Fruit fly (Drosophila melanogaster): ENCODE results near the gene Apl.

Gene Apl

DNA sequence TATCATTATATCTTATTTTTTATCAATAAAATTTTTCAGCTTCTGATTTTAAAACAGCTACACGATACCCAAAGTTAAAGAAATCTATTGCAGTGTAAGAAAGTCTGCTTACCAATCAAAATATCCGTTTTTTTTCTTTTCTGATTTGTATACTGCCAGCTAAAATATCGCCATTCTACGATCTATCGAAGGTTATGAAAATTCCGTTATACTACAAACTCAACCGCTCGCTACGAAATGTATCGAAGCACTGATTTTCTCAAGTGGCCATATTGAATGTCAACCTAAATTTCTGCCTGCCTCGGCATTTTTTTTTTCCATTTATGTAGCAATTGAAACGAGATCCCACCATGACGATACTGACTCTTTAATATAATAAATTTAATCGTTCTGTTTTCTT lies 14.9 kb upstream of the Apl start, which contains the start of gene nxf2 (continued):
- TF ChIP-seq knrl (GFP tag; IDR thresholded peaks at IDR 0.05; ENCODE audit: partially characterized antibody), result peak; percentile 57; the same call in 2 of the 3 replicates
- peak; percentile 59; the same call in 2 of the 4 replicates for TF ChIP-seq Dll (GFP tag; IDR thresholded peaks at IDR 0.05; ENCODE audit: partially characterized antibody)
- no peak for TF ChIP-seq ttk (GFP tag; IDR thresholded peaks at IDR 0.05)
- TF ChIP-seq Neu2 (GFP tag; optimal IDR thresholded peaks at IDR 0.05; ENCODE audit: borderline replicate concordance), result peak; percentile 62
- 0 out of 3 replicates have a peak, but pooled peaks have one; percentile 41 for TF ChIP-seq CG2199 (GFP tag; IDR thresholded peaks at IDR 0.05)
- TF ChIP-seq bbx (GFP tag; IDR thresholded peaks at IDR 0.05; ENCODE audit: partially characterized antibody), result peak; percentile 68
- 0 out of 2 replicates have a peak, but pooled peaks have one; percentile 25 for TF ChIP-seq Xrp1 (GFP tag; IDR thresholded peaks at IDR 0.05)
- 0 out of 3 replicates have a peak, but pooled peaks have one; percentile 6 for TF ChIP-seq mld (GFP tag; IDR thresholded peaks at IDR 0.05; ENCODE audit: partially characterized antibody)
- no peak for TF ChIP-seq CG9215 (GFP tag; IDR thresholded peaks at IDR 0.05)
- peak; percentile 47 for TF ChIP-seq CG13287 (GFP tag; IDR thresholded peaks at IDR 0.05; ENCODE audit: partially characterized antibody)
- TF ChIP-seq nerfin-1 (tag; optimal IDR thresholded peaks at IDR 0.05), result peak; percentile 43
- peak; percentile 25 for TF ChIP-seq stwl (tag; optimal IDR thresholded peaks at IDR 0.05)
- peak; percentile 54 for TF ChIP-seq Myb (GFP tag; optimal IDR thresholded peaks at IDR 0.05)

DNA sequence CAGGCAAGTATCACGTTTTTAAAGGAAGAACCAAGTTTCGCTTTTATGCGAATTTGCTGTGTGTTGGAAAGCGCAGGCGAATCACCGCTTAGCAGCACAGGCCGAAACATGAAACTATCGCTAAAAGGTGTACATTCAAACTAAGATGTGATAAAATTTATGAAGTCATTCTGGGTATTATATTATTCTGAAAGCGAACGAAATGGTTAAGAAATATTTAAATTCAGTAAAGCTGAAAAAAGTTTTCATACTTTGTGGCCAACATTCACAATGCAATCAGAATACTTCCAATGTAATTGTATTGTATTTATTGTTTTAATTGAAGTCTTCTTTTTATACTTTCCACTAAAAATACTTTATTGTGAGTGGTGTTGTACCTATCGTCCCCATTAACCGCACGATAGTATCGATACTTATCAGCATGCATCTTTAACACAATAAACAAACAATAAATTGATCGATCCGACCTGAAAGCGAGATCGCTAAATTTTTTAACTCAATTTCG lies 13.7 kb upstream of the Apl start, which contains the start of gene Smn:
Smn (minus strand) TSS at position 347 of the 505 bp plus-strand sequence.
- TF ChIP-seq sna (GFP tag; IDR thresholded peaks at IDR 0.05; ENCODE audit: partially characterized antibody) (peak; percentile 73), CG11696 (GFP tag; IDR thresholded peaks at IDR 0.05) (no peak), CG6765 (GFP tag; optimal IDR thresholded peaks at IDR 0.05) (no peak), peb (GFP tag; IDR thresholded peaks at IDR 0.05) (no peak), her (GFP tag; optimal IDR thresholded peaks at IDR 0.05) (no peak), CG31365 (tag; optimal IDR thresholded peaks at IDR 0.05) (no peak), CG1603 (tag; optimal IDR thresholded peaks at IDR 0.05) (peak; percentile 18), CG6683 (GFP tag; optimal IDR thresholded peaks at IDR 0.05) (peak; percentile 6), HmgZ (tag; optimal IDR thresholded peaks at IDR 0.05) (peak; percentile 29), CG11695 (GFP tag; IDR thresholded peaks at IDR 0.05) (no peak), Bgb (GFP tag; IDR thresholded peaks at IDR 0.05; ENCODE audit: partially characterized antibody) (peak; percentile 70), CG12391 (tag; optimal IDR thresholded peaks at IDR 0.05) (peak; percentile 61), vnd (GFP tag; IDR thresholded peaks at IDR 0.05; ENCODE audit: partially characterized antibody) (peak; percentile 80), crp (GFP tag; optimal IDR thresholded peaks at IDR 0.05) (no peak), Xrp1 (GFP tag; IDR thresholded peaks at IDR 0.05) (no peak), ato (GFP tag; IDR thresholded peaks at IDR 0.05; ENCODE audit: partially characterized antibody) (peak; percentile 72), CG18011 (GFP tag; optimal IDR thresholded peaks at IDR 0.05) (peak; percentile 23), CG2712 (tag; optimal IDR thresholded peaks at IDR 0.05) (peak; percentile 50), CG14710 (tag; optimal IDR thresholded peaks at IDR 0.05) (peak; percentile 68), org-1 (GFP tag; optimal IDR thresholded peaks at IDR 0.05) (peak; percentile 1), tll (GFP tag; optimal IDR thresholded peaks at IDR 0.05) (no peak), CG12744 (GFP tag; optimal IDR thresholded peaks at IDR 0.05) (no peak), dati (GFP tag; IDR thresholded peaks at IDR 0.05) (no peak), sisA (GFP tag; IDR thresholded peaks at IDR 0.05) (0 out of 2 replicates have a peak, but pooled peaks have one; percentile 11), Rfx (GFP tag; IDR thresholded peaks at IDR 0.05) (peak; percentile 31; the same call in 1 of the 2 replicates), CG4730 (GFP tag; IDR thresholded peaks at IDR 0.05) (no peak), Hmr (GFP tag; optimal IDR thresholded peaks at IDR 0.05) (peak; percentile 51), pho (GFP tag; optimal IDR thresholded peaks at IDR 0.05) (peak; percentile 58), H15 (GFP tag; IDR thresholded peaks at IDR 0.05) (no peak), CG42726 (GFP tag; IDR thresholded peaks at IDR 0.05; ENCODE audit: partially characterized antibody) (peak; percentile 61; the same call in 1 of the 2 replicates), CG1233 (GFP tag; optimal IDR thresholded peaks at IDR 0.05) (peak; percentile 29), CG10321 (GFP tag; IDR thresholded peaks at IDR 0.05) (no peak), NFAT (GFP tag; IDR thresholded peaks at IDR 0.05) (peak; percentile 43; the same call in 1 of the 2 replicates), CHES-1-like (GFP tag; optimal IDR thresholded peaks at IDR 0.05) (peak; percentile 78), croc (GFP tag; conservative IDR thresholded peaks at IDR 0.05) (no peak)

Measured in whole organism, embryonic.